Fruit fly (Drosophila melanogaster) whole organism, embryonic: ENCODE data around the gene Wbp2.

Experiments used
- Asciz ChIP-seq: fragments of 200-800 bp; sonication (Bioruptor generic); optimal IDR thresholded peaks from 2 replicates; lab custom pipeline; 2017; ENCODE audit warnings: missing biosample characterization, mild to moderate bottlenecking, missing genetic modification characterization, missing genetic modification reagents
- Atf6 ChIP-seq: fragments of 200-800 bp; sonication (Bioruptor generic); IDR thresholded peaks from 2 replicates; pipeline ENCODE4 v1.3.6; 2022; ENCODE audit warnings: missing biosample characterization, missing genetic modification characterization
- Blimp-1 ChIP-seq: fragments of 200-800 bp; sonication (Bioruptor generic); optimal IDR thresholded peaks from 3 replicates; lab custom pipeline; 2018; ENCODE audit warnings: missing biosample characterization, missing genetic modification characterization, mild to moderate bottlenecking, moderate library complexity, missing genetic modification reagents
- CG10543 ChIP-seq: fragments of 200-800 bp; sonication (Bioruptor generic); optimal IDR thresholded peaks from 3 replicates; lab custom pipeline; 2017; ENCODE audit warnings: missing biosample characterization, mild to moderate bottlenecking, missing genetic modification characterization, moderate library complexity
- CG11247 ChIP-seq: fragments of 200-800 bp; sonication (Bioruptor generic); IDR thresholded peaks from 2 replicates; pipeline ENCODE4 v1.3.6; 2022; ENCODE audit warnings: missing biosample characterization, missing genetic modification characterization
- CG12071 ChIP-seq: fragments of 200-800 bp; sonication (Bioruptor generic); optimal IDR thresholded peaks from 3 replicates; lab custom pipeline; 2018; ENCODE audit warnings: missing biosample characterization, mild to moderate bottlenecking, missing genetic modification characterization
- CG12299 ChIP-seq: fragments of 200-800 bp; sonication (Bioruptor generic); optimal IDR thresholded peaks from 2 replicates; lab custom pipeline; 2018; ENCODE audit warnings: missing biosample characterization, mild to moderate bottlenecking, missing genetic modification characterization
- CG1233 ChIP-seq: fragments of 200-800 bp; sonication (Bioruptor generic); optimal IDR thresholded peaks from 4 replicates; lab custom pipeline; 2018; ENCODE audit warnings: missing biosample characterization, mild to moderate bottlenecking, missing genetic modification characterization
- CG13624 ChIP-seq: fragments of 200-800 bp; sonication (Bioruptor generic); optimal IDR thresholded peaks from 2 replicates; lab custom pipeline; 2016; ENCODE audit warnings: missing biosample characterization, missing genetic modification characterization
- CG14014 ChIP-seq: fragments of 200-800 bp; sonication (Bioruptor generic); IDR thresholded peaks from 2 replicates; pipeline ENCODE4 v1.3.6; 2022; ENCODE audit warnings: missing biosample characterization, missing genetic modification characterization
- CG15269 ChIP-seq: fragments of 200-800 bp; sonication (Bioruptor generic); optimal IDR thresholded peaks from 2 replicates; lab custom pipeline; 2018; ENCODE audit warnings: missing biosample characterization, mild to moderate bottlenecking, missing genetic modification characterization, moderate library complexity
- CG15514 ChIP-seq: fragments of 200-800 bp; sonication (Bioruptor generic); optimal IDR thresholded peaks from 3 replicates; lab custom pipeline; 2017; ENCODE audit warnings: missing biosample characterization, missing genetic modification characterization, mild to moderate bottlenecking, moderate library complexity, missing genetic modification reagents
- CG15601 ChIP-seq: fragments of 200-800 bp; sonication (Bioruptor generic); optimal IDR thresholded peaks from 3 replicates; lab custom pipeline; 2019; ENCODE audit warnings: missing biosample characterization, mild to moderate bottlenecking, missing genetic modification characterization, moderate library complexity
- CG17359 ChIP-seq: fragments of 200-800 bp; sonication (Bioruptor generic); optimal IDR thresholded peaks from 3 replicates; lab custom pipeline; 2018; ENCODE audit warnings: missing biosample characterization, mild to moderate bottlenecking, missing genetic modification characterization, moderate library complexity
- CG1792 ChIP-seq: fragments of 200-800 bp; sonication (Bioruptor generic); optimal IDR thresholded peaks from 2 replicates; lab custom pipeline; 2016; ENCODE audit warnings: missing biosample characterization, missing genetic modification characterization
- CG31365 ChIP-seq: fragments of 200-800 bp; sonication (Bioruptor generic); optimal IDR thresholded peaks from 2 replicates; lab custom pipeline; 2018; ENCODE audit warnings: missing biosample characterization, mild to moderate bottlenecking, missing genetic modification characterization
- CG3281 ChIP-seq: fragments of 200-800 bp; sonication (Bioruptor generic); optimal IDR thresholded peaks from 3 replicates; lab custom pipeline; 2017; ENCODE audit warnings: missing biosample characterization, mild to moderate bottlenecking, missing genetic modification characterization
- CG3407 ChIP-seq: fragments of 200-800 bp; sonication (Bioruptor generic); optimal IDR thresholded peaks from 2 replicates; lab custom pipeline; 2018; ENCODE audit warnings: missing biosample characterization, mild to moderate bottlenecking, missing genetic modification characterization
- CG34376 ChIP-seq: fragments of 200-800 bp; sonication (Bioruptor generic); optimal IDR thresholded peaks from 2 replicates; lab custom pipeline; 2018; ENCODE audit warnings: missing biosample characterization, mild to moderate bottlenecking, missing genetic modification characterization
- CG4617 ChIP-seq: fragments of 200-800 bp; sonication (Bioruptor generic); optimal IDR thresholded peaks from 3 replicates; lab custom pipeline; 2016; ENCODE audit warnings: missing biosample characterization, missing genetic modification characterization, borderline replicate concordance
- CG6254 ChIP-seq: fragments of 200-800 bp; sonication (Bioruptor generic); optimal IDR thresholded peaks from 3 replicates; lab custom pipeline; 2017; ENCODE audit warnings: mild to moderate bottlenecking, missing biosample characterization, missing genetic modification reagents, missing genetic modification characterization
- CG8290 ChIP-seq, 3 experiments: fragments of 200-800 bp; sonication (Bioruptor generic); optimal IDR thresholded peaks; 2 replicates each; lab custom pipeline; 2016 to 2019; ENCODE audit warnings: missing biosample characterization in 3 of 3, missing genetic modification characterization in 3 of 3, mild to moderate bottlenecking in 2 of 3, moderate library complexity in 1 of 3
- CHES-1-like ChIP-seq: fragments of 200-800 bp; sonication (Bioruptor generic); optimal IDR thresholded peaks from 2 replicates; lab custom pipeline; 2016; ENCODE audit warnings: missing biosample characterization, missing genetic modification characterization
- Drgx ChIP-seq: fragments of 200-800 bp; sonication (Bioruptor generic); IDR thresholded peaks from 2 replicates; pipeline ENCODE4 v1.3.6; 2022; ENCODE audit warnings: missing biosample characterization, missing genetic modification characterization
- Fer3 ChIP-seq: fragments of 200-800 bp; sonication (Bioruptor generic); optimal IDR thresholded peaks from 2 replicates; lab custom pipeline; 2018; ENCODE audit warnings: missing biosample characterization, mild to moderate bottlenecking, missing genetic modification characterization, moderate library complexity
- Hmr ChIP-seq: fragments of 200-800 bp; sonication (Bioruptor generic); optimal IDR thresholded peaks from 3 replicates; lab custom pipeline; 2017; ENCODE audit warnings: mild to moderate bottlenecking, missing biosample characterization, missing genetic modification reagents, missing genetic modification characterization
- Med ChIP-seq: fragments of 200-800 bp; sonication (Bioruptor generic); peaks from one replicate; lab custom pipeline; 2016; ENCODE audit warnings: missing biosample characterization, missing genetic modification characterization, mild to moderate bottlenecking, inconsistent platforms, moderate library complexity
- Rfx ChIP-seq: fragments of 200-800 bp; sonication (Bioruptor generic); IDR thresholded peaks from 2 replicates; pipeline ENCODE4 v1.3.6; 2022; ENCODE audit warnings: missing biosample characterization, missing genetic modification characterization
- Sox102F ChIP-seq: fragments of 200-800 bp; sonication (Bioruptor generic); optimal IDR thresholded peaks from 2 replicates; lab custom pipeline; 2018; ENCODE audit warnings: missing biosample characterization, mild to moderate bottlenecking, missing genetic modification characterization, moderate library complexity
- YL-1 ChIP-seq: fragments of 200-800 bp; sonication (Bioruptor generic); optimal IDR thresholded peaks from 3 replicates; lab custom pipeline; 2017; ENCODE audit warnings: missing biosample characterization, mild to moderate bottlenecking, missing genetic modification characterization
- abd-A ChIP-seq: fragments of 200-800 bp; sonication (Bioruptor generic); optimal IDR thresholded peaks from 3 replicates; lab custom pipeline; 2019; ENCODE audit warnings: missing biosample characterization, mild to moderate bottlenecking, missing genetic modification characterization, moderate library complexity
- ara ChIP-seq: fragments of 200-800 bp; sonication (Bioruptor generic); IDR thresholded peaks from 2 replicates; pipeline ENCODE4 v1.3.6; 2022; ENCODE audit warnings: missing biosample characterization, missing genetic modification characterization
- bcd ChIP-seq: fragments of 200-800 bp; sonication (Bioruptor generic); optimal IDR thresholded peaks from 2 replicates; lab custom pipeline; 2017; ENCODE audit warnings: missing biosample characterization, mild to moderate bottlenecking, missing genetic modification characterization
- cg ChIP-seq: fragments of 200-800 bp; sonication (Bioruptor generic); optimal IDR thresholded peaks from 3 replicates; lab custom pipeline; 2019; ENCODE audit warnings: missing biosample characterization, mild to moderate bottlenecking, missing genetic modification characterization, moderate library complexity
- ci ChIP-seq: fragments of 200-800 bp; sonication (Bioruptor generic); IDR thresholded peaks from 3 replicates; pipeline ENCODE4 v1.3.6; 2022; ENCODE audit warnings: missing biosample characterization, missing genetic modification characterization
- dpn ChIP-seq, 2 experiments: fragments of 200-800 bp; sonication (Bioruptor generic); optimal IDR thresholded peaks; 3 replicates each; lab custom pipeline; 2016; ENCODE audit warnings: missing biosample characterization in 2 of 2, missing genetic modification characterization in 2 of 2
- fd64A ChIP-seq: fragments of 200-800 bp; sonication (Bioruptor generic); optimal IDR thresholded peaks from 3 replicates; lab custom pipeline; 2018; ENCODE audit warnings: missing biosample characterization, mild to moderate bottlenecking, missing genetic modification characterization
- gcm2 ChIP-seq: fragments of 200-800 bp; sonication (Bioruptor generic); optimal IDR thresholded peaks from 2 replicates; lab custom pipeline; 2016; ENCODE audit warnings: missing biosample characterization, missing genetic modification characterization
- insv ChIP-seq, 2 experiments: fragments of 200-800 bp; sonication (Bioruptor generic); optimal IDR thresholded peaks; 3 replicates each; lab custom pipeline; 2016 to 2018; ENCODE audit warnings: missing biosample characterization in 2 of 2, missing genetic modification characterization in 2 of 2
- lab ChIP-seq: fragments of 200-800 bp; sonication (Bioruptor generic); optimal IDR thresholded peaks from 3 replicates; lab custom pipeline; 2017; ENCODE audit warnings: missing biosample characterization, missing genetic modification characterization, mild to moderate bottlenecking, moderate library complexity, missing genetic modification reagents
- mam ChIP-seq: fragments of 200-800 bp; sonication (Bioruptor generic); optimal IDR thresholded peaks from 3 replicates; lab custom pipeline; 2016; ENCODE audit warnings: missing biosample characterization, missing genetic modification characterization
- nau ChIP-seq: fragments of 200-800 bp; sonication (Bioruptor generic); optimal IDR thresholded peaks from 3 replicates; lab custom pipeline; 2017; ENCODE audit warnings: missing biosample characterization, mild to moderate bottlenecking, missing genetic modification characterization, missing genetic modification reagents
- nom ChIP-seq: fragments of 200-800 bp; sonication (Bioruptor generic); optimal IDR thresholded peaks from 2 replicates; lab custom pipeline; 2017; ENCODE audit warnings: missing biosample characterization, missing genetic modification characterization, mild to moderate bottlenecking, moderate library complexity, missing genetic modification reagents
- org-1 ChIP-seq: fragments of 200-800 bp; sonication (Bioruptor generic); optimal IDR thresholded peaks from 2 replicates; lab custom pipeline; 2017; ENCODE audit warnings: missing biosample characterization, missing genetic modification characterization
- pho ChIP-seq: fragments of 200-800 bp; sonication (Bioruptor generic); optimal IDR thresholded peaks from 2 replicates; lab custom pipeline; 2016; ENCODE audit warnings: missing biosample characterization, missing genetic modification characterization
- psq ChIP-seq: fragments of 200-800 bp; sonication (Bioruptor generic); optimal IDR thresholded peaks from 2 replicates; lab custom pipeline; 2017; ENCODE audit warnings: missing biosample characterization, missing genetic modification characterization
- sqz ChIP-seq: fragments of 200-800 bp; sonication (Bioruptor generic); optimal IDR thresholded peaks from 3 replicates; lab custom pipeline; 2018; ENCODE audit warnings: missing biosample characterization, mild to moderate bottlenecking, missing genetic modification characterization
- sug ChIP-seq: fragments of 200-800 bp; optimal IDR thresholded peaks from 2 replicates; lab custom pipeline; 2019; ENCODE audit warnings: missing biosample characterization, mild to moderate bottlenecking, missing genetic modification characterization, moderate library complexity
- vfl ChIP-seq: fragments of 200-800 bp; sonication (Bioruptor generic); optimal IDR thresholded peaks from 2 replicates; lab custom pipeline; 2016; ENCODE audit warnings: missing biosample characterization, missing genetic modification characterization

Gene Wbp2

dm6 chr3L:12802443-12802865, 47.5 kb upstream of the Wbp2 start (continued):
- TF ChIP-seq Drgx (GFP tag; lab: Robert Waterston, UW) (peak; percentile 85), Asciz (peak; percentile 45), cg (peak; percentile 12), Med (GFP tag; lab: Kevin White, UChicago) (peak; percentile 75), YL-1 (no peak), bcd (peak; percentile 12), sqz (GFP tag; lab: Kevin White, UChicago) (peak; percentile 22), Atf6 (peak; percentile 47; the same call in 1 of the 2 replicates), ara (no peak), CG34376 (GFP tag; lab: Kevin White, UChicago) (peak; percentile 40), Fer3 (tag; lab: Kevin White, UChicago) (peak; percentile 41), org-1 (GFP tag; lab: Kevin White, UChicago) (no peak), CG1792 (GFP tag; lab: Kevin White, UChicago) (peak; percentile 0), Sox102F (GFP tag; lab: Kevin White, UChicago) (peak; percentile 9), CG31365 (tag; lab: Kevin White, UChicago) (no peak), CG12071 (peak; percentile 2), CG10543 (GFP tag; lab: Kevin White, UChicago) (peak; percentile 28), dpn (GFP tag; optimal IDR thresholded peaks at IDR 0.05; lab: Kevin White, UChicago) (peak in 1 of 2 experiments; percentile 7), psq (GFP tag; lab: Kevin White, UChicago) (no peak), sug (tag; lab: Kevin White, UChicago) (peak; percentile 28), gcm2 (GFP tag; lab: Kevin White, UChicago) (peak; percentile 16), CG15514 (GFP tag; lab: Kevin White, UChicago) (peak; percentile 5), CG3407 (no peak), CG4617 (GFP tag; lab: Kevin White, UChicago) (no peak), nau (peak; percentile 74), Rfx (GFP tag; lab: Robert Waterston, UW) (peak; percentile 55; the same call in 1 of the 2 replicates), CG14014 (GFP tag; lab: Robert Waterston, UW) (peak; percentile 18; the same call in 1 of the 2 replicates), mam (GFP tag; lab: Kevin White, UChicago) (peak; percentile 3), abd-A (no peak), CG13624 (peak; percentile 14), CG11247 (GFP tag; lab: Robert Waterston, UW) (no peak), CG1233 (GFP tag; lab: Kevin White, UChicago) (peak; percentile 16), pho (GFP tag; lab: Kevin White, UChicago) (peak; percentile 33), Hmr (GFP tag; lab: Kevin White, UChicago) (peak; percentile 6), CG6254 (no peak), lab (peak; percentile 54), CG15269 (tag; lab: Kevin White, UChicago) (peak; percentile 9), CG17359 (tag; lab: Kevin White, UChicago) (peak; percentile 6), insv (GFP tag; optimal IDR thresholded peaks at IDR 0.05; lab: Kevin White, UChicago) (peak in 1 of 2 experiments; percentile 22), vfl (GFP tag; lab: Kevin White, UChicago) (no peak), fd64A (GFP tag; lab: Kevin White, UChicago) (peak; percentile 27), ci (GFP tag; lab: Robert Waterston, UW) (0 out of 3 replicates have a peak, but pooled peaks have one; percentile 10), CG12299 (tag; lab: Kevin White, UChicago) (peak; percentile 55), CG15601 (peak; percentile 17), Blimp-1 (GFP tag; lab: Kevin White, UChicago) (peak; percentile 24), CHES-1-like (GFP tag; lab: Kevin White, UChicago) (peak; percentile 7), CG3281 (GFP tag; lab: Kevin White, UChicago) (peak; percentile 34), nom (peak; percentile 24), CG8290 (GFP tag; optimal IDR thresholded peaks at IDR 0.05; lab: Kevin White, UChicago) (no peak), CG8290 (tag; optimal IDR thresholded peaks at IDR 0.05; lab: Kevin White, UChicago) (peak in 1 of 2 experiments; percentile 67)
